Fruit fly (Drosophila melanogaster) whole organism, adult: ENCODE data around the gene Clic.
A peak's percentile ranks its signal among the peaks of the same experiment; 100 is the strongest.

Source experiments
- CG12768 ChIP-seq: fragments of 200-800 bp; sonication (Bioruptor generic); optimal IDR thresholded peaks from 2 replicates; lab custom pipeline; 2017; ENCODE audit warnings: missing biosample characterization, missing genetic modification characterization, mild to moderate bottlenecking, moderate library complexity, missing genetic modification reagents
- CG1620 ChIP-seq: fragments of 200-800 bp; sonication (Bioruptor generic); optimal IDR thresholded peaks from 2 replicates; lab custom pipeline; 2016; ENCODE audit warnings: missing biosample characterization, missing genetic modification characterization
- CG33017 ChIP-seq: fragments of 200-800 bp; sonication (Bioruptor generic); optimal IDR thresholded peaks from 2 replicates; lab custom pipeline; 2018; ENCODE audit warnings: missing biosample characterization, mild to moderate bottlenecking, missing genetic modification characterization, moderate library complexity
- CG7101 ChIP-seq: fragments of 200-800 bp; sonication (Bioruptor generic); optimal IDR thresholded peaks from 2 replicates; lab custom pipeline; 2018; ENCODE audit warnings: missing biosample characterization, mild to moderate bottlenecking, missing genetic modification characterization, moderate library complexity
- Hr96 ChIP-seq: fragments of 200-800 bp; sonication (Bioruptor generic); optimal IDR thresholded peaks from 2 replicates; lab custom pipeline; 2016; ENCODE audit warnings: missing biosample characterization, missing genetic modification characterization
- Mnt ChIP-seq: fragments of 200-800 bp; sonication (Bioruptor generic); optimal IDR thresholded peaks from 2 replicates; lab custom pipeline; 2016; ENCODE audit warnings: missing biosample characterization, mild to moderate bottlenecking, missing genetic modification characterization
- bab1 ChIP-seq: fragments of 200-800 bp; sonication (Bioruptor generic); optimal IDR thresholded peaks from 3 replicates; lab custom pipeline; 2019; ENCODE audit warnings: missing biosample characterization, mild to moderate bottlenecking, missing genetic modification characterization, moderate library complexity
- kay ChIP-seq: fragments of 200-800 bp; sonication (Bioruptor generic); peaks from one replicate; lab custom pipeline; 2016; ENCODE audit warnings: missing biosample characterization, missing genetic modification characterization, borderline replicate concordance
- pad ChIP-seq: fragments of 200-800 bp; sonication (Bioruptor generic); optimal IDR thresholded peaks from 3 replicates; lab custom pipeline; 2017; ENCODE audit warnings: missing biosample characterization, missing genetic modification characterization, mild to moderate bottlenecking, moderate library complexity, missing genetic modification reagents
- tj ChIP-seq: fragments of 200-800 bp; sonication (Bioruptor generic); optimal IDR thresholded peaks from 3 replicates; lab custom pipeline; 2017; ENCODE audit warnings: missing biosample characterization, mild to moderate bottlenecking, missing genetic modification characterization, moderate library complexity
- toe ChIP-seq: fragments of 200-800 bp; sonication (Bioruptor generic); optimal IDR thresholded peaks from 2 replicates; lab custom pipeline; 2016; ENCODE audit warnings: missing biosample characterization, missing genetic modification characterization

dm6 chrX:13783534-13783949 lies 38.6 kb downstream of the Clic start, which contains the start of gene inaE:
- TF ChIP-seq tj (GFP tag; lab: Kevin White, UChicago) = peak; percentile 89
- no peak for TF ChIP-seq toe (GFP tag; lab: Kevin White, UChicago)
- TF ChIP-seq Hr96 (GFP tag; lab: Kevin White, UChicago) = no peak
- TF ChIP-seq bab1 (GFP tag; lab: Kevin White, UChicago) = peak; percentile 23
- no peak for TF ChIP-seq kay (GFP tag; lab: Kevin White, UChicago)
- TF ChIP-seq CG7101 (tag; lab: Kevin White, UChicago) = peak; percentile 28
- TF ChIP-seq pad = peak; percentile 25
- TF ChIP-seq CG33017 (tag; lab: Kevin White, UChicago) = no peak
- TF ChIP-seq Mnt (GFP tag; lab: Kevin White, UChicago) = peak; percentile 50
- TF ChIP-seq CG1620 (GFP tag; lab: Kevin White, UChicago) = peak; percentile 25
- TF ChIP-seq CG12768 (GFP tag; lab: Kevin White, UChicago) = no peak
